Worm (Caenorhabditis elegans): ENCODE measurements around the gene R07E3.6.

R07E3.6 gene

DNA sequence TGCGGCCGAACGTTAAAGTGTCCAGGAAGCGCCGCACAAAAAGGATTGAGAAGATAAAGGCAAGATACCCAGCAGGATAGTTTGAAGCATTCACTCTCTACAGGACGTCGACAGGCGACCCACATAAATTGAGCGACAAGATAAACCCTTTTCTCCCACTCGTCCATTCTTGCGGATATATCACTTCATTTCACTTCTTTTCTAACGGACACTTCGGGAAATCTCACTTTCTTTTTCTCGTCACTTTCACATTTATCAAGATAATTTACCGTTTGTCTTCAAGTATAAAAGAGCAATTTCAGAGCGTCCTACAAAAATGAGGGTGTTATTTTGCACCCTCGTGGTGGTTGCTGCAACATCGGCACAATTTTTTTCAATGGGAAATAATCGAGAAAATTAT is at the start of gene R07E3.6:
Gene R07E3.6, plus strand, starts transcription at position 158 of the 400 bp plus-strand sequence.
- no peak for TF ChIP-seq ama-1 (optimal IDR thresholded peaks at IDR 0.05)
- TF ChIP-seq ama-1 (GFP tag; optimal IDR thresholded peaks at IDR 0.05): no peak
- TF ChIP-seq B0019.2 (GFP tag; conservative IDR thresholded peaks at IDR 0.05): no peak
- no peak for TF ChIP-seq tbx-9 (tag; optimal IDR thresholded peaks at IDR 0.05; ENCODE audit: borderline replicate concordance)
- TF ChIP-seq ztf-28 (GFP tag; IDR thresholded peaks at IDR 0.05): no peak
- no peak for TF ChIP-seq ets-4 (GFP tag; optimal IDR thresholded peaks at IDR 0.05)

DNA sequence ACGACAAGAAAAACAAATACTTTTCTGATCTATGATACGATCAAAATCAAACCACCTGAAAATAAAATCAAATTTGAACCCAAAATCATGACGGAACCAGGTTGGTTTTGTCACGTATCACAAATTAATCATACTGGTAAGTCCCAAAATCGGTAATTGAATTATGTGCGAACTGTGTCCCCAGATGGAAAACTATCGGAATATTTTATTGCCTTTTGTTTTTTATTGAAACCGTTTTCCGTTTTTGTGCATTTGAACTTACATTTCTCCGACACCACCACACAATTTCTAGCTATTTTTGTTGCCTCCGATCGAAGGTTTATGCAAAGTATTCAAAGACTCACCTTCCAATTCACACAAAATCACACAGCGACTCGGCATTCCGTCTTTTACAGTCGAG is 44.1 kb upstream of the R07E3.6 start, which contains the start of gene F41E7.2:
Gene F41E7.2, plus strand, starts transcription at position 301 of the 400 bp plus-strand sequence.
- no peak for TF ChIP-seq T26A5.8 (tag; optimal IDR thresholded peaks at IDR 0.05)
- no peak for TF ChIP-seq nfyb-1 (GFP tag; IDR thresholded peaks at IDR 0.05)
- TF ChIP-seq hrde-1 (tag; optimal IDR thresholded peaks at IDR 0.05; ENCODE audit: borderline replicate concordance): no peak
- TF ChIP-seq C06A6.2 (GFP tag; conservative IDR thresholded peaks at IDR 0.05): no peak
- no peak for TF ChIP-seq mel-28 (tag; optimal IDR thresholded peaks at IDR 0.05; ENCODE audit: borderline replicate concordance)
- no peak for TF ChIP-seq sptf-2 (GFP tag; optimal IDR thresholded peaks at IDR 0.05)
- TF ChIP-seq tbp1 (GFP tag; optimal IDR thresholded peaks at IDR 0.05): no peak

DNA sequence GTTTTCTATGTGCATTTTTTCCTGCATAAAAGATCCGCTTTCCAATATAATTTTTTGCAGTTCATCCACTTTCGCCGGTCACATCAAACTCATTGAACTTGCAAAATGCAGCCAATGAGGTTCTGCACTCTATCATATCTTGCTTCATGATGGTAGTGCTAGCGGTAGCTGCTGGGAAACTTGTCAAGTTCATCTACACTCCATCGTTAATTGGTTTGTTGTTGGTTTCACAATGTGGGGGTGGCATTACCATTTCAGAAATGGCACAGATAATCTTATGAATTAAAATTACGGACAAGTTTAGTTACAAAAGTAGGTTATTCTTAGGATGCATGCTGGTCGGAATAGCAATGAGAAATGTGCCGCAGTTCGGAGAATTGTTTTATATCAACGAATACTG is 43.1 kb upstream of the R07E3.6 start:
- no peak for TF ChIP-seq ccch-3 (GFP tag; optimal IDR thresholded peaks at IDR 0.05)

DNA sequence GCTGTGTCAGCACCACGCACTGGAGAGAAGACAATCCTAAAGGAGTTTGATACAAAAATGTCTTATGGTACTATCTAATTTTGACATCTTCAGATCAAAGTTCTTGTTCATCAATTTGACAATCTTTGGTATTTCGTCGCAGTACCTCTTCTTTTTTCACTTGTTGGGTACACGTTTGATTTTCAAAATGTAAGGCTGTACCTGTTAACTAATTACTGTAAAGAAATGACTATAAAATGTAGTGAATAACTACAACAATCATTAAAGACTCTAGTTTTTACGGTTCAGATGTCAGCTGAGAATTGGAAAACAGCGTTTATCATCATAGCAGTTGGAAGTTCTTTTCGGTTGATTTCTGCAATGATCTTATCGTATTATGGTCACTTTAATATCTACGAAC is 40.4 kb upstream of the R07E3.6 start:
- TF ChIP-seq zfh-2 (GFP tag; conservative IDR thresholded peaks at IDR 0.05) (no peak), B0261.1 (tag; optimal IDR thresholded peaks at IDR 0.05) (no peak), ztf-3 (GFP tag; optimal IDR thresholded peaks at IDR 0.05) (no peak), nhr-90 (tag; optimal IDR thresholded peaks at IDR 0.05) (no peak), F57A8.1 (GFP tag; optimal IDR thresholded peaks at IDR 0.05) (no peak), nfya-2 (GFP tag; IDR thresholded peaks at IDR 0.05) (no peak), snpc-3.4 (tag; optimal IDR thresholded peaks at IDR 0.05) (no peak), attf-3 (GFP tag; conservative IDR thresholded peaks at IDR 0.05) (no peak), Y53G8AR.9 (GFP tag; conservative IDR thresholded peaks at IDR 0.05) (no peak), attf-5 (GFP tag; optimal IDR thresholded peaks at IDR 0.05) (no peak), sptf-2 (GFP tag; optimal IDR thresholded peaks at IDR 0.05) (no peak), nhr-179 (tag; optimal IDR thresholded peaks at IDR 0.05) (no peak), rec-8 (tag; optimal IDR thresholded peaks at IDR 0.05) (no peak)

DNA sequence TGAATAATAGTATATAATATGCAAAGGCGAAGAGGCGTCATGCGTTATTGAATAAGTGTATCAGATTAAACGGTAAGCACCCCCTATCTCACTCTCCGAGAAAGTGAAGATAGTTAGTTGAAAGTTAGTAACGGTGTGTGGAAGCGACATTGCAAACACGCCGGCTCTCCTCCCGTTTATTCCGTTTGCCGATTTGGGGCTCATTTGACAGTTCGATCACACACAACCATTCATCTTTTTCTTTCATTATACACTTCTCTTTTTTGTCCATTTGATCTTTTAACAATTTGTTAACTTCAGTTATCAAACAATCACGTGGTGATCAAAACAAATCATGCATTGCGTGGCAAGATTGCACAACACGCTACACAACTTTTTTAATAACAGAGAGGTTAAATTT is 38.2 kb upstream of the R07E3.6 start, which contains the start of gene slc-9B.1:
Gene slc-9B.1, plus strand, starts transcription at position 301 of the 400 bp plus-strand sequence.
- no peak for TF ChIP-seq egl-44 (GFP tag; IDR thresholded peaks at IDR 0.05)
- TF ChIP-seq rec-8 (tag; optimal IDR thresholded peaks at IDR 0.05): no peak
- TF ChIP-seq sptf-2 (GFP tag; optimal IDR thresholded peaks at IDR 0.05): no peak
- TF ChIP-seq Y56A3A.18 (GFP tag; IDR thresholded peaks at IDR 0.05): no peak

DNA sequence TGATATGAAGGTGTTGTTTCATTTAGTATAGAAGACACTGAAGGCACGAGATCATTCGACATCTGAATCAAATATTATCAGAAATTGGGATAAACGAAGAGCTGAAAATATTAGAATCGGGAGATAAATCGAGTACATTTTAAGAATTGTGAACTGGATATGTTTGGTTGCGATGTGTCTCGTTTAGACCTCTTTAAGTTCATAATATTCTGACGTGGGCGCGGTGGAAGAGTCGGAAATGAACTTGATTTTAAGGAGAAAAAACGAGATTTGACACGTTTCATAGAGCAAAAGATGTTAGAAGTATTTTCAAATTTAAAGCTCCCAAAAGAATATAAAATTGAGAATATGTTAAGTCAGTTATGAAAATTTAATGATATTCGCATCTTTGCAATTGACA is 31.9 kb upstream of the R07E3.6 start, which contains the start of gene npr-6:
Gene npr-6, minus strand, starts transcription at position 101 of the 400 bp plus-strand sequence.
- TF ChIP-seq B0261.1 (tag; optimal IDR thresholded peaks at IDR 0.05): no peak
- TF ChIP-seq him-1 (tag; optimal IDR thresholded peaks at IDR 0.05): no peak
- no peak for TF ChIP-seq ztf-18 (tag; optimal IDR thresholded peaks at IDR 0.05)
- TF ChIP-seq let-607 (tag; optimal IDR thresholded peaks at IDR 0.05): no peak
- no peak for TF ChIP-seq rec-8 (tag; optimal IDR thresholded peaks at IDR 0.05)
- no peak for TF ChIP-seq efl-1 (GFP tag; optimal IDR thresholded peaks at IDR 0.05)
- no peak for TF ChIP-seq tlf-1 (GFP tag; optimal IDR thresholded peaks at IDR 0.05)
- no peak for TF ChIP-seq ceh-40 (GFP tag; IDR thresholded peaks at IDR 0.05)
- TF ChIP-seq aptf-3 (GFP tag; IDR thresholded peaks at IDR 0.05): no peak
- no peak for TF ChIP-seq K11D2.4 (GFP tag; IDR thresholded peaks at IDR 0.05)
- TF ChIP-seq T26A5.8 (tag; optimal IDR thresholded peaks at IDR 0.05): no peak
- no peak for TF ChIP-seq nfya-2 (GFP tag; IDR thresholded peaks at IDR 0.05)
- no peak for TF ChIP-seq nfya-1 (tag; optimal IDR thresholded peaks at IDR 0.05; ENCODE audit: borderline replicate concordance, insufficient read depth)

All from whole organism, young adult.